Worm (Caenorhabditis elegans) whole organism, midembryonic: Measurements from ENCODE around the gene dyrb-1.

ENCODE experiments used
- T22C8.4 ChIP-seq: fragments of 200-800 bp; sonication (Bioruptor generic); IDR thresholded peaks from 2 replicates; pipeline ENCODE4 v1.3.6; 2022; ENCODE audit warnings: missing genetic modification characterization, missing compliant biosample characterization
- cog-1 ChIP-seq: sonication (generic microtip); optimal IDR thresholded peaks from 2 replicates; lab custom pipeline; 2016; ENCODE audit warnings: missing genetic modification characterization, missing compliant biosample characterization
- flt-1 ChIP-seq: fragments of 200-800 bp; sonication (Bioruptor generic); IDR thresholded peaks from 2 replicates; pipeline ENCODE4 v1.3.6; 2022; ENCODE audit warnings: missing genetic modification characterization, missing compliant biosample characterization
- klf-2 ChIP-seq: fragments of 200-800 bp; sonication (Bioruptor generic); conservative IDR thresholded peaks from 2 replicates; pipeline ENCODE4 v1.3.6; 2022; ENCODE audit warnings: missing genetic modification reagents, missing genetic modification characterization, missing compliant biosample characterization
- med-1 ChIP-seq: sonication (generic microtip); optimal IDR thresholded peaks from 2 replicates; lab custom pipeline; 2017; ENCODE audit warnings: missing genetic modification characterization, mild to moderate bottlenecking, missing compliant biosample characterization, antibody characterized with exemption, missing genetic modification reagents; ENCODE audit not compliant: insufficient read depth
- ref-1 ChIP-seq: fragments of 200-800 bp; sonication (Bioruptor generic); conservative IDR thresholded peaks from 2 replicates; pipeline ENCODE4 v1.3.6; 2022; ENCODE audit warnings: missing genetic modification reagents, missing genetic modification characterization, missing compliant biosample characterization
- tab-1 ChIP-seq: fragments of 200-800 bp; sonication (Bioruptor generic); IDR thresholded peaks from 2 replicates; pipeline ENCODE4 v1.3.6; 2022; ENCODE audit warnings: missing genetic modification characterization, missing compliant biosample characterization
- ztf-23 ChIP-seq: fragments of 200-800 bp; sonication (Bioruptor generic); IDR thresholded peaks from 2 replicates; pipeline ENCODE4 v1.3.6; 2022; ENCODE audit warnings: missing genetic modification reagents, missing genetic modification characterization, missing compliant biosample characterization
- ztf-29 ChIP-seq: fragments of 200-800 bp; sonication (Bioruptor generic); IDR thresholded peaks from 2 replicates; pipeline ENCODE4 v1.3.6; 2022; ENCODE audit warnings: missing genetic modification reagents, missing genetic modification characterization, missing compliant biosample characterization

The dyrb-1 gene

ce11 chrII:9107095-9107769, at the start of gene dyrb-1:
dyrb-1 (minus strand) TSS chrII:9107145.
- TF ChIP-seq klf-2 (GFP tag; lab: Robert Waterston, UW) (no peak), ztf-23 (no peak)

ce11 chrII:9156277-9156676, 49.3 kb upstream of the dyrb-1 start:
- TF ChIP-seq ztf-29 (GFP tag; lab: Robert Waterston, UW), result no peak
- TF ChIP-seq ref-1 (GFP tag; lab: Robert Waterston, UW), result no peak
- no peak for TF ChIP-seq med-1 (GFP tag; lab: Kevin White, UChicago)
- TF ChIP-seq T22C8.4 (GFP tag; lab: Robert Waterston, UW), result no peak
- no peak for TF ChIP-seq flt-1
- no peak for TF ChIP-seq tab-1
- TF ChIP-seq ztf-23, result no peak
- TF ChIP-seq klf-2 (GFP tag; lab: Robert Waterston, UW), result no peak
- no peak for TF ChIP-seq cog-1

ce11 chrII:9154339-9154738, 47.4 kb upstream of the dyrb-1 start:
- TF ChIP-seq flt-1, result no peak

DNA sequence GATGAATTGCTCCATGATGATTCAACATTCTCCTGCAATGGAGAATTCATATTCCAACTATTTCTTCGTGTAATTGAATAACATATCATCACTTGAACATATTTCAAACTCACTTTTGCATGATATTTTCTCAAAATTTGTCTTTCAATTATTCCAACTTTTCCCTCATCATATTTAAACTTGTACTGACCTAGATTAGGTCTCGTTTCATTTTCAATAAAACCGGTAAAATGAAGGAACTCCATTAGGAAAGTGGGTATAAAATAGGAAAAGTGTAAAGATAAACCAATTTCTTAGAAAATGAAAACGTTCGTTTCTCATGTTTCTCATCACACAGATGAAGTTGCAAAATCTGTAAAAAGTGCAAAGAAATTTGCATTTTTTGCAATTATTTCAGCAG, 45.3 kb upstream of the dyrb-1 start, which contains the start of gene col-78:
TSS of gene col-78 (plus strand) at position 301 of the 400 bp plus-strand sequence.
- TF ChIP-seq klf-2 (GFP tag; lab: Robert Waterston, UW) (no peak), cog-1 (no peak), tab-1 (no peak), med-1 (GFP tag; lab: Kevin White, UChicago) (no peak), flt-1 (no peak), T22C8.4 (GFP tag; lab: Robert Waterston, UW) (no peak), ref-1 (GFP tag; lab: Robert Waterston, UW) (no peak), ztf-29 (GFP tag; lab: Robert Waterston, UW) (no peak), ztf-23 (no peak)

DNA sequence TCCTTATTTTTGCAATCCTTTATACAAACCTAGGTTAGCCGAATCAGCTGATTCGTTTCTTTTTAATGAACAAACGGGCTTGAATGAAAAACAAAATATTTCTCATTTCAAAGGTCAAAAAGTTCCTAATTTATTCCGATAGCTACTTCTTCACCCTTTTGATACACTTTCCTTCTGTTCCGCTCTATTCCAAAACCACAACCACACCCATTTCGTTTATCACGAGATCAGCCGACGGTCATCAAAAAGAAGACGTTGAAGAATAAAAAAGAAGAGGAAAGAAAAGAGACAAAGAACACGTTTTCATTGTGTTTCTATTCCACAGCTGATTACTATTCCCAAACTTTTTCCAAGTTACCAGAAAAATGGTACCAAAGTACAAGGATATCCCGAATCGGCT, 41.1 kb upstream of the dyrb-1 start:
- no peak for TF ChIP-seq cog-1
- no peak for TF ChIP-seq klf-2 (GFP tag; lab: Robert Waterston, UW)
- no peak for TF ChIP-seq med-1 (GFP tag; lab: Kevin White, UChicago)
- TF ChIP-seq ztf-29 (GFP tag; lab: Robert Waterston, UW), result no peak
- TF ChIP-seq ztf-23, result no peak
- TF ChIP-seq tab-1, result no peak
- TF ChIP-seq ref-1 (GFP tag; lab: Robert Waterston, UW), result no peak
- no peak for TF ChIP-seq flt-1
- TF ChIP-seq T22C8.4 (GFP tag; lab: Robert Waterston, UW), result no peak

- TF ChIP-seq med-1 (GFP tag; lab: Kevin White, UChicago), result no peak
- TF ChIP-seq T22C8.4 (GFP tag; lab: Robert Waterston, UW), result no peak
- no peak for TF ChIP-seq ztf-29 (GFP tag; lab: Robert Waterston, UW)
- no peak for TF ChIP-seq ztf-23
- no peak for TF ChIP-seq tab-1
- TF ChIP-seq klf-2 (GFP tag; lab: Robert Waterston, UW), result no peak
- no peak for TF ChIP-seq flt-1
- no peak for TF ChIP-seq cog-1
- TF ChIP-seq ref-1 (GFP tag; lab: Robert Waterston, UW), result no peak
Observed at ce11 chrII:9145961-9146360, 39.0 kb upstream of the dyrb-1 start, which contains the start of gene W07A12.4. W07A12.4 (plus strand) TSS chrII:9146261.

DNA sequence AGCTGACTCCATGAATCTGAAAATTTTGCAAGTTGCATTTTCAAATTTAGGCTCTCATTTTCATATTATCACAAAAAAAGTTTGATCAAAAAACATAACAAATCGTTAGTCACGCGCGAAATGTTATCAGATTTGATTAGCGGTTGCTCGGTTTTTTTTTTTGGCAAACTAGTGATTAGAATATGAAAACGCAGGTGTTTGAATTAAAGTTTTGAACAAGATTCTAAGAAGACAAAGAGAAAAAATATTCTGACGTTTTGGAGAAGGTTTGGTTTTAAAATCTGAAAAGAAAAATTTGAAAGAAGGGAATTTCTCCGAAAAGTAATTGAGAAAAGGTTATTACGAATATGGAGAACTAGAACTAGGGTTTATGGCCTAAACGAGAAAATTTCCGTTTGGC, 37.4 kb upstream of the dyrb-1 start:
- TF ChIP-seq tab-1, result no peak
- no peak for TF ChIP-seq ztf-29 (GFP tag; lab: Robert Waterston, UW)
- TF ChIP-seq klf-2 (GFP tag; lab: Robert Waterston, UW), result no peak
- no peak for TF ChIP-seq ztf-23
- no peak for TF ChIP-seq flt-1
- TF ChIP-seq ref-1 (GFP tag; lab: Robert Waterston, UW), result no peak
- TF ChIP-seq cog-1, result no peak
- TF ChIP-seq T22C8.4 (GFP tag; lab: Robert Waterston, UW), result no peak

DNA sequence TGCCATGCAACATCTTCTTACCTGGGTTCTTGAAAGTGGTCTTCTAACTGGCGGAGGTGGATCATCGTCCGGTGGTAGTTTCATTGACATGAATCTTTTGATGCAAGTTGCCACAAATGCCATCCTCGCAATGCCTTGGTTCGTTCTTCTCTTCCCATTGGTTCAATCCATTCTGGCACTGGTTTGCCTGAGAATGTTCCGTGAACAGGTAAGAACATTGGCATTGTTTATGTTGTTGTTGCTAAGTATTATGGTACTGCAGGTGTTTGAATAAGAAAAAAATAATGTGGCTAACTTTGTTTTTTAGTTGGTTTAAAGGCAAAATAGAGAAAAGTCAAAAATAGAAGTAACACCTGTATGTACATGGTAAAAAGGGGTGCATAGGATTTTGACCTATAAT, 36.9 kb upstream of the dyrb-1 start:
- TF ChIP-seq ztf-29 (GFP tag; lab: Robert Waterston, UW), result no peak

DNA sequence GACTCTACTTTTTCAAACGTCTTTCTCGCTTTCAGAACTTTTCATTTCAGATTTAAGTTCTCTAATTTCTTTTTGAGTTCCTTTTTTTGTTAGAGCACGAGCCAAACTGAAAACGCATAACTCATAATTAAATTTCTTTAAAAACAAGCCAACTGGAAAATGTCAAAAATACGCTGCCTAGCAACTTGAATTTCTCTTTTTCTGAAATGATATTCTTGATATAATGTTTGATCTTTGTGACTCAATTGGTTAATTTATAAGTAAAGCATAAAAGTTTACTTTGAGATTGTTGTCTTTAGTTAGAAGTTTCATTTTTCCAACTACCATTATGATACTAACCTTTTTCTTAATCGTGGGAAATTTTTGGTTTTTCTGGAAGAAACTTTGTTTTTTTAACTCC, 34.2 kb upstream of the dyrb-1 start:
- no peak for TF ChIP-seq ztf-29 (GFP tag; lab: Robert Waterston, UW)
- TF ChIP-seq flt-1, result no peak
- TF ChIP-seq T22C8.4 (GFP tag; lab: Robert Waterston, UW), result no peak
- TF ChIP-seq cog-1, result no peak
- no peak for TF ChIP-seq ref-1 (GFP tag; lab: Robert Waterston, UW)
- TF ChIP-seq tab-1, result no peak
- no peak for TF ChIP-seq ztf-23
- TF ChIP-seq klf-2 (GFP tag; lab: Robert Waterston, UW), result no peak
- TF ChIP-seq med-1 (GFP tag; lab: Kevin White, UChicago), result no peak

ce11 chrII:9139172-9139700, 32.3 kb upstream of the dyrb-1 start, which contains the start of gene Y9C2UA.1:
Y9C2UA.1 (plus strand) TSS chrII:9139650.
- TF ChIP-seq ztf-23, result no peak
- no peak for TF ChIP-seq T22C8.4 (GFP tag; lab: Robert Waterston, UW)
- no peak for TF ChIP-seq ztf-29 (GFP tag; lab: Robert Waterston, UW)
- TF ChIP-seq klf-2 (GFP tag; lab: Robert Waterston, UW), result no peak
- no peak for TF ChIP-seq tab-1
- no peak for TF ChIP-seq cog-1
- no peak for TF ChIP-seq flt-1
- no peak for TF ChIP-seq ref-1 (GFP tag; lab: Robert Waterston, UW)
- TF ChIP-seq med-1 (GFP tag; lab: Kevin White, UChicago), result no peak
